Fruit fly (Drosophila melanogaster) Kc167 (cell line): ENCODE measurements around the gene Nadsyn.

Source experiments
- Myc ChIP-seq: fragments of >200 bp; optimal IDR thresholded peaks from 2 replicates; lab custom pipeline; 2017; ENCODE audit warnings: missing external identifiers
- Sin3A ChIP-seq: fragments of >200 bp; optimal IDR thresholded peaks from 2 replicates; lab custom pipeline; 2018; ENCODE audit warnings: missing external identifiers
- h ChIP-seq: fragments of >200 bp; optimal IDR thresholded peaks from 3 replicates; lab custom pipeline; 2018; ENCODE audit warnings: missing external identifiers
- insv ChIP-seq: fragments of >200 bp; optimal IDR thresholded peaks from 3 replicates; lab custom pipeline; 2018; ENCODE audit warnings: missing external identifiers
- psq ChIP-seq: fragments of >200 bp; optimal IDR thresholded peaks from 2 replicates; lab custom pipeline; 2017; ENCODE audit warnings: missing external identifiers
- ttk ChIP-seq: sonication (Bioruptor generic); optimal IDR thresholded peaks from 2 replicates; lab custom pipeline; 2017; ENCODE audit warnings: missing external identifiers

The Nadsyn gene

dm6 chrX:13670329-13670847 lies 47.7 kb downstream of the Nadsyn start:
- TF ChIP-seq ttk (lab: Kevin White, UChicago) (no peak), Sin3A (lab: Kevin White, UChicago) (no peak), psq (lab: Kevin White, UChicago) (no peak)

- TF ChIP-seq ttk (lab: Kevin White, UChicago) (no peak), h (lab: Kevin White, UChicago) (no peak), Sin3A (lab: Kevin White, UChicago) (no peak), Myc (no peak), psq (lab: Kevin White, UChicago) (no peak), insv (lab: Kevin White, UChicago) (no peak)
Measured at dm6 chrX:13669366-13669765, 48.7 kb downstream of the Nadsyn start, which contains the start of gene CG15760. Gene CG15760, plus strand, starts transcription at chrX:13669699.

- no peak for TF ChIP-seq Sin3A (lab: Kevin White, UChicago)
- no peak for TF ChIP-seq ttk (lab: Kevin White, UChicago)
- TF ChIP-seq psq (lab: Kevin White, UChicago), result no peak
- TF ChIP-seq h (lab: Kevin White, UChicago), result no peak
- TF ChIP-seq Myc, result no peak
Measured at dm6 chrX:13667656-13668055, 50.4 kb downstream of the Nadsyn start, which contains the start of the genes DNAlig4 and CG11164. Gene DNAlig4, minus strand, starts transcription at chrX:13667811. Gene CG11164, plus strand, starts transcription at chrX:13668014.

- no peak for TF ChIP-seq psq (lab: Kevin White, UChicago)
Measured at dm6 chrX:13651170-13651569, 66.9 kb downstream of the Nadsyn start.

- TF ChIP-seq ttk (lab: Kevin White, UChicago) (no peak), insv (lab: Kevin White, UChicago) (no peak), Sin3A (lab: Kevin White, UChicago) (no peak), Myc (no peak), h (lab: Kevin White, UChicago) (no peak), psq (lab: Kevin White, UChicago) (no peak)
Measured at dm6 chrX:13649801-13650200, 68.3 kb downstream of the Nadsyn start.

- no peak for TF ChIP-seq ttk (lab: Kevin White, UChicago)
- TF ChIP-seq h (lab: Kevin White, UChicago), result no peak
- TF ChIP-seq psq (lab: Kevin White, UChicago), result no peak
- TF ChIP-seq Myc, result no peak
- TF ChIP-seq insv (lab: Kevin White, UChicago), result no peak
- no peak for TF ChIP-seq Sin3A (lab: Kevin White, UChicago)
Measured at dm6 chrX:13648819-13649218, 69.3 kb downstream of the Nadsyn start.

dm6 chrX:13646175-13646574 lies 71.9 kb downstream of the Nadsyn start:
- TF ChIP-seq psq (lab: Kevin White, UChicago) (no peak), Sin3A (lab: Kevin White, UChicago) (no peak), insv (lab: Kevin White, UChicago) (no peak), ttk (lab: Kevin White, UChicago) (no peak), h (lab: Kevin White, UChicago) (no peak), Myc (no peak)

dm6 chrX:13644696-13645393 lies 73.2 kb downstream of the Nadsyn start:
- TF ChIP-seq ttk (lab: Kevin White, UChicago), result no peak
- TF ChIP-seq insv (lab: Kevin White, UChicago), result no peak
- no peak for TF ChIP-seq h (lab: Kevin White, UChicago)
- TF ChIP-seq Sin3A (lab: Kevin White, UChicago), result no peak
- no peak for TF ChIP-seq Myc
- TF ChIP-seq psq (lab: Kevin White, UChicago), result no peak

dm6 chrX:13643961-13644360 lies 74.1 kb downstream of the Nadsyn start:
- TF ChIP-seq psq (lab: Kevin White, UChicago) (no peak), ttk (lab: Kevin White, UChicago) (no peak), Myc (no peak), insv (lab: Kevin White, UChicago) (no peak), h (lab: Kevin White, UChicago) (no peak), Sin3A (lab: Kevin White, UChicago) (no peak)

- TF ChIP-seq h (lab: Kevin White, UChicago) (no peak), ttk (lab: Kevin White, UChicago) (no peak), Myc (no peak), Sin3A (lab: Kevin White, UChicago) (no peak), psq (lab: Kevin White, UChicago) (no peak), insv (lab: Kevin White, UChicago) (no peak)
Measured at dm6 chrX:13641891-13642617, 76.0 kb downstream of the Nadsyn start.

- TF ChIP-seq h (lab: Kevin White, UChicago), result no peak
- TF ChIP-seq Sin3A (lab: Kevin White, UChicago), result no peak
- no peak for TF ChIP-seq ttk (lab: Kevin White, UChicago)
Measured at dm6 chrX:13641115-13641890, 76.8 kb downstream of the Nadsyn start.
